Fruit fly (Drosophila melanogaster) whole organism, embryonic: Measurements from ENCODE around the gene CG10343.

Source experiments
- Aef1 ChIP-seq: fragments of 200-800 bp; sonication (Bioruptor generic); IDR thresholded peaks from 3 replicates; pipeline ENCODE4 v1.3.6; 2022; ENCODE audit warnings: missing biosample characterization, missing genetic modification characterization
- Atf-2 ChIP-seq: fragments of 200-800 bp; sonication (Bioruptor generic); optimal IDR thresholded peaks from 2 replicates; lab custom pipeline; 2016; ENCODE audit warnings: missing biosample characterization, missing genetic modification characterization
- Awh ChIP-seq: fragments of 200-800 bp; sonication (Bioruptor generic); IDR thresholded peaks from 2 replicates; pipeline ENCODE4, ENCODE4 v1.3.6; 2022; ENCODE audit warnings: missing biosample characterization, missing genetic modification characterization
- B-H2 ChIP-seq: fragments of 200-800 bp; sonication (Bioruptor generic); optimal IDR thresholded peaks from 2 replicates; lab custom pipeline; 2018; ENCODE audit warnings: missing biosample characterization, mild to moderate bottlenecking, missing genetic modification characterization
- CG10274 ChIP-seq: fragments of 200-800 bp; sonication (Bioruptor generic); optimal IDR thresholded peaks from 3 replicates; lab custom pipeline; 2017; ENCODE audit warnings: missing biosample characterization, mild to moderate bottlenecking, missing genetic modification characterization
- CG10321 ChIP-seq: fragments of 200-800 bp; sonication (Bioruptor generic); IDR thresholded peaks from 2 replicates; pipeline ENCODE4 v1.3.6; 2022; ENCODE audit warnings: missing biosample characterization, missing genetic modification characterization
- CG11456 ChIP-seq: fragments of 200-800 bp; sonication (Bioruptor generic); IDR thresholded peaks from 3 replicates; pipeline ENCODE4 v1.3.6; 2022; ENCODE audit warnings: missing biosample characterization, missing genetic modification characterization
- CG13894 ChIP-seq: fragments of 200-800 bp; sonication (Bioruptor generic); optimal IDR thresholded peaks from 3 replicates; lab custom pipeline; 2018; ENCODE audit warnings: missing biosample characterization, mild to moderate bottlenecking, missing genetic modification characterization, moderate library complexity
- CG1602 ChIP-seq: fragments of 200-800 bp; sonication (Bioruptor generic); optimal IDR thresholded peaks from 3 replicates; lab custom pipeline; 2016; ENCODE audit warnings: missing biosample characterization, missing genetic modification characterization
- CG1832 ChIP-seq: fragments of 200-800 bp; sonication (Bioruptor generic); optimal IDR thresholded peaks from 2 replicates; lab custom pipeline; 2017; ENCODE audit warnings: missing biosample characterization, mild to moderate bottlenecking, missing genetic modification characterization, inconsistent platforms
- CG2116 ChIP-seq: fragments of 200-800 bp; sonication (Bioruptor generic); optimal IDR thresholded peaks from 3 replicates; lab custom pipeline; 2018; ENCODE audit warnings: missing biosample characterization, mild to moderate bottlenecking, missing genetic modification characterization
- CG3065 ChIP-seq: fragments of 200-800 bp; sonication (Bioruptor generic); optimal IDR thresholded peaks from 2 replicates; lab custom pipeline; 2016; ENCODE audit warnings: missing biosample characterization, missing genetic modification characterization
- CG31224 ChIP-seq: fragments of 200-800 bp; sonication (Bioruptor generic); IDR thresholded peaks from 2 replicates; pipeline ENCODE4 v1.3.6; 2022; ENCODE audit warnings: missing biosample characterization, missing genetic modification characterization
- CG31441 ChIP-seq: fragments of 200-800 bp; sonication (Bioruptor generic); IDR thresholded peaks from 2 replicates; pipeline ENCODE4 v1.3.6; 2022; ENCODE audit warnings: missing biosample characterization, missing genetic modification characterization
- CG3726 ChIP-seq: fragments of 200-800 bp; sonication (Bioruptor generic); IDR thresholded peaks from 3 replicates; pipeline ENCODE4, ENCODE4 v1.3.6; 2022; ENCODE audit warnings: missing biosample characterization, missing genetic modification characterization
- CG3847 ChIP-seq: fragments of 200-800 bp; sonication (Bioruptor generic); IDR thresholded peaks from 2 replicates; pipeline ENCODE4 v1.3.6; 2022; ENCODE audit warnings: missing biosample characterization, missing genetic modification characterization
- CG7556 ChIP-seq: fragments of 200-800 bp; sonication (Bioruptor generic); optimal IDR thresholded peaks from 2 replicates; lab custom pipeline; 2017; ENCODE audit warnings: missing biosample characterization, mild to moderate bottlenecking, missing genetic modification characterization
- CG7987 ChIP-seq: fragments of 200-800 bp; sonication (Bioruptor generic); optimal IDR thresholded peaks from 2 replicates; lab custom pipeline; 2018; ENCODE audit warnings: missing biosample characterization, mild to moderate bottlenecking, missing genetic modification characterization, moderate library complexity
- CG8089 ChIP-seq: fragments of 200-800 bp; sonication (Bioruptor generic); optimal IDR thresholded peaks from 3 replicates; lab custom pipeline; 2016; ENCODE audit warnings: missing biosample characterization, missing genetic modification characterization
- CG8388 ChIP-seq: fragments of 200-800 bp; sonication (Bioruptor generic); optimal IDR thresholded peaks from 2 replicates; lab custom pipeline; 2019; ENCODE audit warnings: missing biosample characterization, mild to moderate bottlenecking, missing genetic modification characterization, moderate library complexity
- CG9215 ChIP-seq: fragments of 200-800 bp; sonication (Bioruptor generic); IDR thresholded peaks from 2 replicates; pipeline ENCODE4 v1.3.6; 2022; ENCODE audit warnings: missing biosample characterization, missing genetic modification characterization
- D19A ChIP-seq: fragments of 200-800 bp; optimal IDR thresholded peaks from 3 replicates; lab custom pipeline; 2019; ENCODE audit warnings: missing biosample characterization, mild to moderate bottlenecking, missing genetic modification characterization, moderate library complexity
- Dip2 ChIP-seq: fragments of 200-800 bp; sonication (Bioruptor generic); IDR thresholded peaks from 2 replicates; pipeline ENCODE4 v1.3.6; 2022; ENCODE audit warnings: missing biosample characterization, missing genetic modification characterization
- Dp ChIP-seq: fragments of 200-800 bp; sonication (Bioruptor generic); optimal IDR thresholded peaks from 2 replicates; lab custom pipeline; 2018; ENCODE audit warnings: missing biosample characterization, mild to moderate bottlenecking, missing genetic modification characterization, moderate library complexity
- Dref ChIP-seq: fragments of 200-800 bp; sonication (Bioruptor generic); IDR thresholded peaks from 2 replicates; pipeline ENCODE4 v1.3.6; 2022; ENCODE audit warnings: missing biosample characterization, missing genetic modification characterization
- Fer1 ChIP-seq: fragments of 200-800 bp; sonication (Bioruptor generic); optimal IDR thresholded peaks from 2 replicates; lab custom pipeline; 2017; ENCODE audit warnings: missing biosample characterization, mild to moderate bottlenecking, missing genetic modification characterization
- Hand ChIP-seq: fragments of 200-800 bp; sonication (Bioruptor generic); optimal IDR thresholded peaks from 2 replicates; lab custom pipeline; 2017; ENCODE audit warnings: mild to moderate bottlenecking, missing biosample characterization, missing genetic modification reagents, missing genetic modification characterization
- Hsf ChIP-seq: fragments of 200-800 bp; sonication (Bioruptor generic); optimal IDR thresholded peaks from 3 replicates; lab custom pipeline; 2016; ENCODE audit warnings: missing biosample characterization, missing genetic modification characterization
- Kr ChIP-seq: fragments of 200-800 bp; sonication (Bioruptor generic); optimal IDR thresholded peaks from 2 replicates; lab custom pipeline; 2017; ENCODE audit warnings: missing biosample characterization, mild to moderate bottlenecking, missing genetic modification characterization
- Lpt ChIP-seq: fragments of >200 bp; optimal IDR thresholded peaks from 2 replicates; lab custom pipeline; 2018; ENCODE audit warnings: missing biosample characterization, missing genetic modification characterization
- Rfx ChIP-seq: fragments of 200-800 bp; sonication (Bioruptor generic); IDR thresholded peaks from 2 replicates; pipeline ENCODE4 v1.3.6; 2022; ENCODE audit warnings: missing biosample characterization, missing genetic modification characterization
- Sin3A ChIP-seq: fragments of >200 bp; optimal IDR thresholded peaks from 2 replicates; lab custom pipeline; 2018
- ab ChIP-seq: fragments of 200-800 bp; sonication (Bioruptor generic); optimal IDR thresholded peaks from 2 replicates; lab custom pipeline; 2016; ENCODE audit warnings: missing biosample characterization, missing genetic modification characterization
- al ChIP-seq: fragments of 200-800 bp; sonication (Bioruptor generic); IDR thresholded peaks from 2 replicates; pipeline ENCODE4 v1.3.6; 2022; ENCODE audit warnings: missing biosample characterization, missing genetic modification characterization
- bbx ChIP-seq: fragments of 200-800 bp; sonication (Bioruptor generic); IDR thresholded peaks from 2 replicates; pipeline ENCODE4 v1.3.6; 2022; ENCODE audit warnings: missing biosample characterization, missing genetic modification characterization; ENCODE audit not compliant: partially characterized antibody
- bcd ChIP-seq: fragments of 200-800 bp; sonication (Bioruptor generic); optimal IDR thresholded peaks from 2 replicates; lab custom pipeline; 2017; ENCODE audit warnings: missing biosample characterization, mild to moderate bottlenecking, missing genetic modification characterization
- chm ChIP-seq: fragments of 200-800 bp; sonication (Bioruptor generic); IDR thresholded peaks from 2 replicates; pipeline ENCODE4 v1.3.6; 2022; ENCODE audit warnings: missing biosample characterization, missing genetic modification characterization
- disco-r ChIP-seq: fragments of 200-800 bp; sonication (Bioruptor generic); optimal IDR thresholded peaks from 2 replicates; lab custom pipeline; 2016; ENCODE audit warnings: missing biosample characterization, missing genetic modification characterization
- fu2 ChIP-seq: fragments of 200-800 bp; sonication (Bioruptor generic); optimal IDR thresholded peaks from 2 replicates; lab custom pipeline; 2016; ENCODE audit warnings: missing biosample characterization, missing genetic modification characterization
- h ChIP-seq: fragments of >200 bp; optimal IDR thresholded peaks from 2 replicates; lab custom pipeline; 2017
- kni ChIP-seq: fragments of 200-800 bp; sonication (Bioruptor generic); optimal IDR thresholded peaks from 3 replicates; lab custom pipeline; 2017; ENCODE audit warnings: mild to moderate bottlenecking, missing biosample characterization, missing genetic modification reagents, missing genetic modification characterization
- mld ChIP-seq: fragments of 200-800 bp; sonication (Bioruptor generic); IDR thresholded peaks from 3 replicates; pipeline ENCODE4 v1.3.6; 2022; ENCODE audit warnings: missing biosample characterization, missing genetic modification characterization; ENCODE audit not compliant: partially characterized antibody
- org-1 ChIP-seq: fragments of 200-800 bp; sonication (Bioruptor generic); optimal IDR thresholded peaks from 2 replicates; lab custom pipeline; 2017; ENCODE audit warnings: missing biosample characterization, missing genetic modification characterization
- repo ChIP-seq: fragments of 200-800 bp; sonication (Bioruptor generic); optimal IDR thresholded peaks from 2 replicates; lab custom pipeline; 2016; ENCODE audit warnings: missing biosample characterization, missing genetic modification characterization
- schlank ChIP-seq: fragments of 200-800 bp; sonication (Bioruptor generic); optimal IDR thresholded peaks from 2 replicates; lab custom pipeline; 2018; ENCODE audit warnings: missing biosample characterization, mild to moderate bottlenecking, missing genetic modification characterization
- sd ChIP-seq: fragments of 200-800 bp; sonication (Bioruptor generic); optimal IDR thresholded peaks from 3 replicates; lab custom pipeline; 2018; ENCODE audit warnings: missing biosample characterization, mild to moderate bottlenecking, missing genetic modification characterization, moderate library complexity
- shn ChIP-seq: fragments of 200-800 bp; sonication (Bioruptor generic); optimal IDR thresholded peaks from 3 replicates; lab custom pipeline; 2016; ENCODE audit warnings: missing biosample characterization, missing genetic modification characterization
- toy ChIP-seq: fragments of 200-800 bp; sonication (Bioruptor generic); IDR thresholded peaks from 2 replicates; pipeline ENCODE4 v1.3.6; 2022; ENCODE audit warnings: missing biosample characterization, missing genetic modification characterization
- ttk ChIP-seq: fragments of 200-800 bp; sonication (Bioruptor generic); IDR thresholded peaks from 2 replicates; pipeline ENCODE4 v2.1.2; 2022; ENCODE audit warnings: missing biosample characterization, missing genetic modification characterization
- unc-4 ChIP-seq: fragments of 200-800 bp; sonication (Bioruptor generic); IDR thresholded peaks from 2 replicates; pipeline ENCODE4 v1.3.6; 2022; ENCODE audit warnings: missing biosample characterization, missing genetic modification characterization; ENCODE audit not compliant: partially characterized antibody

Gene CG10343

dm6 chr2L:18693877-18694723 is 9.2 kb upstream of the CG10343 start (continued):
- TF ChIP-seq Atf-2 (GFP tag; lab: Kevin White, UChicago) (no peak), CG3065 (no peak), CG7987 (GFP tag; lab: Kevin White, UChicago) (peak; percentile 75), CG10321 (GFP tag; lab: Robert Waterston, UW) (peak; percentile 45; the same call in 1 of the 2 replicates), Dip2 (GFP tag; lab: Robert Waterston, UW) (no peak), Sin3A (no peak), Kr (GFP tag; lab: Kevin White, UChicago) (no peak), Lpt (no peak), CG8089 (GFP tag; lab: Kevin White, UChicago) (peak; percentile 35), CG13894 (tag; lab: Kevin White, UChicago) (peak; percentile 84), unc-4 (GFP tag; lab: Robert Waterston, UW) (no peak), D19A (peak; percentile 90), CG9215 (GFP tag; lab: Robert Waterston, UW) (no peak), kni (no peak), repo (peak; percentile 37), CG10274 (GFP tag; lab: Kevin White, UChicago) (peak; percentile 42), CG3726 (GFP tag; lab: Robert Waterston, UW) (no peak), CG11456 (peak; percentile 81), ab (peak; percentile 27), org-1 (GFP tag; lab: Kevin White, UChicago) (peak; percentile 68), CG1832 (GFP tag; lab: Kevin White, UChicago) (no peak), CG3847 (GFP tag; lab: Robert Waterston, UW) (0 out of 2 replicates have a peak, but pooled peaks have one; percentile 13), CG31441 (GFP tag; lab: Robert Waterston, UW) (peak; percentile 62; the same call in 1 of the 2 replicates), Hand (GFP tag; lab: Kevin White, UChicago) (peak; percentile 10), Fer1 (GFP tag; lab: Kevin White, UChicago) (peak; percentile 59), Rfx (peak; percentile 80), sd (tag; lab: Kevin White, UChicago) (peak; percentile 80), Dp (GFP tag; lab: Kevin White, UChicago) (peak; percentile 34), disco-r (GFP tag; lab: Kevin White, UChicago) (peak; percentile 3), bcd (peak; percentile 39), fu2 (GFP tag; lab: Kevin White, UChicago) (peak; percentile 55), ttk (no peak), CG31224 (GFP tag; lab: Robert Waterston, UW) (0 out of 2 replicates have a peak, but pooled peaks have one; percentile 18), Hsf (GFP tag; lab: Kevin White, UChicago) (peak; percentile 51), al (GFP tag; lab: Robert Waterston, UW) (peak; percentile 52; the same call in 1 of the 2 replicates), CG7556 (GFP tag; lab: Kevin White, UChicago) (peak; percentile 70), bbx (GFP tag; lab: Robert Waterston, UW) (no peak), schlank (tag; lab: Kevin White, UChicago) (no peak), h (lab: Kevin White, UChicago) (no peak), B-H2 (GFP tag; lab: Kevin White, UChicago) (peak; percentile 75), toy (GFP tag; lab: Robert Waterston, UW) (0 out of 2 replicates have a peak, but pooled peaks have one; percentile 5), CG1602 (GFP tag; lab: Kevin White, UChicago) (peak; percentile 39), chm (GFP tag; lab: Robert Waterston, UW) (no peak; the same call in 1 of the 2 replicates), shn (GFP tag; lab: Kevin White, UChicago) (peak; percentile 71), mld (no peak), Awh (GFP tag; lab: Robert Waterston, UW) (0 out of 2 replicates have a peak, but pooled peaks have one; percentile 33), Aef1 (GFP tag; lab: Robert Waterston, UW) (peak; percentile 78), CG8388 (GFP tag; lab: Kevin White, UChicago) (no peak), CG2116 (peak; percentile 40), Dref (GFP tag; lab: Robert Waterston, UW) (no peak)
